Fruit fly (Drosophila melanogaster): Measurements from ENCODE around the gene CG31643.

DNA sequence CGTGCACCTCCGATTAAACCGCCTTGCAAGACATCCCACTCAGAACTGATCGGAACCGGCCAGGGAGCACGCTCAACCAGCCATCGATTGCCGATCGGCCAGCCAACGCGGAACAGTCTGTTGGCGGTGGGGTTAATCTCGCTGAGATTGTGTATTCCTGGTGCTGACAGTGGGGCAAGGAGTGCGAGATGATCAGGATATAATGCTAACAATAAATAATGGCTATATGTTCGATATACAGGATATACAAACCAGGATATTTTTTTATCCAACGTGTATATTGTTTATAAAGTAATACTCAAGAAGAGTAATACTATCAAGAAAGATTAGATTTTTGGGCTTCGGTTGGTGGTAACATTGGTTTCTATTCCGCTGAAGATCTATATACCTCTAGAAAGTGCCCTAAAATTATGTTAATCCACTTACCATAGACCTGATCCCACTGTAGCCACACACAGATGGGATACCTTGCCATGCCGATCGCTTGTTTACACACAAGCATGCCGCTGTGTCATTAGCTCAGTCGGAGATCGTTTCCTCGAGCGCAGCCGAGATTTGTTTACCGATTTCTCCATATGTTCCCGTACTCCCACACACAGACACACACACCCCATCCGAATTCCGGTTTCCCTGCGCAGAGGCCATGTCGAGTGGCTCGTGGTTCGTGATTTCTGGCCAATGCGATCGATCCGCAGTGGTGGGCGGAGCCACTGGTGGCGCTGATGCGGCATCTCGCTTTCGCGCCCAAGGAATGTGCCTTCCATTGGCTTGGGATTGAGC is 18.4 kb upstream of the CG31643 start, which contains the start of gene H2.0:
- TF ChIP-seq CG12605 (GFP tag; IDR thresholded peaks at IDR 0.05) = no peak
- TF ChIP-seq gl (tag; optimal IDR thresholded peaks at IDR 0.05) = peak; percentile 42
- no peak for TF ChIP-seq EcR (GFP tag; optimal IDR thresholded peaks at IDR 0.05)
- TF ChIP-seq Ets98B (GFP tag; IDR thresholded peaks at IDR 0.05) = peak; percentile 21; the same call in 1 of the 2 replicates
- TF ChIP-seq CG15710 (tag; optimal IDR thresholded peaks at IDR 0.05) = peak; percentile 75
- 0 out of 2 replicates have a peak, but pooled peaks have one; percentile 17 for TF ChIP-seq rn (GFP tag; IDR thresholded peaks at IDR 0.05)
- TF ChIP-seq CG13204 (GFP tag; optimal IDR thresholded peaks at IDR 0.05) = peak; percentile 10
- TF ChIP-seq CG34367 (tag; optimal IDR thresholded peaks at IDR 0.05) = no peak
- TF ChIP-seq CG8301 (tag; optimal IDR thresholded peaks at IDR 0.05) = peak; percentile 79
- no peak for TF ChIP-seq D1 (tag; optimal IDR thresholded peaks at IDR 0.05)
- no peak for TF ChIP-seq CG32121 (GFP tag; IDR thresholded peaks at IDR 0.05)
- peak; percentile 79 for TF ChIP-seq CG14655 (GFP tag; optimal IDR thresholded peaks at IDR 0.05)
- peak; percentile 75 for TF ChIP-seq Pif1B (GFP tag; optimal IDR thresholded peaks at IDR 0.05)
